Worm (Caenorhabditis elegans) whole organism, L4 larva: ENCODE measurements around the gene plc-4.

ENCODE experiments used
- R02D3.7 ChIP-seq: fragments of 150-350 bp; sonication (generic microtip); optimal IDR thresholded peaks from 3 replicates; lab custom pipeline; 2014; ENCODE audit warnings: missing biosample characterization, missing genetic modification characterization
- T20F7.1 ChIP-seq: fragments of 200-800 bp; sonication (Bioruptor generic); optimal IDR thresholded peaks from 2 replicates; lab custom pipeline; 2018; ENCODE audit warnings: mild to moderate bottlenecking, missing genetic modification characterization, missing compliant biosample characterization
- aly-2 ChIP-seq: sonication (generic microtip); optimal IDR thresholded peaks from 2 replicates; lab custom pipeline; 2018; ENCODE audit warnings: missing biosample characterization, missing genetic modification characterization
- ama-1 ChIP-seq: fragments of 150-350 bp; optimal IDR thresholded peaks from 2 replicates; lab custom pipeline; 2014; ENCODE audit warnings: inconsistent platforms, mixed read lengths
- arid-1 ChIP-seq: fragments of 200-800 bp; sonication (Bioruptor generic); conservative IDR thresholded peaks from 2 replicates; pipeline ENCODE4 v1.3.6; 2022; ENCODE audit warnings: missing genetic modification reagents, missing genetic modification characterization, missing compliant biosample characterization
- ceh-28 ChIP-seq: fragments of 150-350 bp; optimal IDR thresholded peaks from 2 replicates; lab custom pipeline; 2014; ENCODE audit warnings: missing biosample characterization, missing genetic modification reagents, missing genetic modification characterization
- fos-1 ChIP-seq: fragments of 150-350 bp; optimal IDR thresholded peaks from 2 replicates; lab custom pipeline; 2014; ENCODE audit warnings: missing biosample characterization, missing genetic modification characterization
- lin-13 ChIP-seq: fragments of 150-350 bp; optimal IDR thresholded peaks from 2 replicates; lab custom pipeline; 2014; ENCODE audit warnings: missing biosample characterization, missing genetic modification reagents, missing genetic modification characterization
- mdl-1 ChIP-seq, 2 experiments: fragments of 150-350 bp in 1 of 2; sonication (generic microtip) in 1 of 2; optimal IDR thresholded peaks; 2 replicates each; lab custom pipeline; 2014 to 2017; ENCODE audit warnings: missing biosample characterization in 2 of 2, missing genetic modification characterization in 2 of 2
- nhr-237 ChIP-seq: sonication (generic microtip); optimal IDR thresholded peaks from 2 replicates; lab custom pipeline; 2017; ENCODE audit warnings: missing biosample characterization, missing genetic modification characterization
- nhr-77 ChIP-seq: fragments of 150-350 bp; optimal IDR thresholded peaks from 2 replicates; lab custom pipeline; 2014; ENCODE audit warnings: missing biosample characterization, missing genetic modification characterization
- skn-1 ChIP-seq: fragments of 150-350 bp; optimal IDR thresholded peaks from 2 replicates; lab custom pipeline; 2014; ENCODE audit warnings: missing biosample characterization, missing genetic modification characterization
- snpc-4 ChIP-seq: fragments of 150-350 bp; optimal IDR thresholded peaks from 2 replicates; lab custom pipeline; 2014; ENCODE audit warnings: missing biosample characterization, missing genetic modification characterization
- unc-39 ChIP-seq: sonication (generic microtip); optimal IDR thresholded peaks from 2 replicates; lab custom pipeline; 2017; ENCODE audit warnings: missing biosample characterization, missing genetic modification characterization

- no peak for TF ChIP-seq ceh-28 (tag; lab: Kevin White, UChicago)
- no peak for TF ChIP-seq mdl-1 (tag; optimal IDR thresholded peaks at IDR 0.05; lab: Kevin White, UChicago)
- TF ChIP-seq nhr-77 (tag; lab: Kevin White, UChicago): no peak
- no peak for TF ChIP-seq lin-13 (GFP tag; lab: Kevin White, UChicago)
- TF ChIP-seq snpc-4 (tag; lab: Kevin White, UChicago): no peak
- TF ChIP-seq unc-39 (tag; lab: Kevin White, UChicago): no peak
- no peak for TF ChIP-seq skn-1 (tag; lab: Kevin White, UChicago)
- no peak for TF ChIP-seq aly-2 (tag; lab: Kevin White, UChicago)
- no peak for TF ChIP-seq nhr-237 (tag; lab: Kevin White, UChicago)
- peak; percentile 56; the same call in 1 of the 2 replicates for TF ChIP-seq arid-1 (GFP tag; lab: Robert Waterston, UW)
- no peak for TF ChIP-seq T20F7.1 (GFP tag; lab: Kevin White, UChicago)
- no peak for TF ChIP-seq fos-1 (tag; lab: Kevin White, UChicago)
- no peak for TF ChIP-seq ama-1 (lab: Kevin White, UChicago)
- TF ChIP-seq R02D3.7 (tag; lab: Kevin White, UChicago): no peak
Observed at ce11 chrIV:7488457-7488783, 24.0 kb downstream of the plc-4 start.
